Fruit fly (Drosophila melanogaster) whole organism, wandering third instar larva: Measurements from ENCODE around the gene Abd-B.

Experiments
- Dif ChIP-seq: fragments of 200-275, 200-300 bp; sonication (Bioruptor generic); optimal IDR thresholded peaks from 2 replicates; lab custom pipeline; 2018; ENCODE audit warnings: missing biosample characterization, missing genetic modification characterization; ENCODE audit not compliant: partially characterized antibody
- br ChIP-seq: fragments of 200-800 bp; sonication (Bioruptor generic); optimal IDR thresholded peaks from 2 replicates; lab custom pipeline; 2016; ENCODE audit warnings: missing biosample characterization, missing genetic modification characterization
- brk ChIP-seq: fragments of 200-800 bp; sonication (Bioruptor generic); optimal IDR thresholded peaks from 2 replicates; lab custom pipeline; 2016; ENCODE audit warnings: missing biosample characterization, mild to moderate bottlenecking, missing genetic modification characterization
- psq ChIP-seq: fragments of 200-800 bp; sonication (Bioruptor generic); optimal IDR thresholded peaks from 3 replicates; lab custom pipeline; 2017; ENCODE audit warnings: missing biosample characterization, mild to moderate bottlenecking, missing genetic modification characterization, moderate library complexity
- rgr ChIP-seq: fragments of 200-800 bp; sonication (Bioruptor generic); optimal IDR thresholded peaks from 3 replicates; lab custom pipeline; 2016; ENCODE audit warnings: missing biosample characterization, mild to moderate bottlenecking, missing genetic modification characterization

- TF ChIP-seq Dif (GFP tag; lab: Kevin White, UChicago) = no peak
- TF ChIP-seq psq (GFP tag; lab: Kevin White, UChicago) = no peak
- no peak for TF ChIP-seq br (GFP tag; lab: Kevin White, UChicago)
- no peak for TF ChIP-seq rgr (GFP tag; lab: Kevin White, UChicago)
- TF ChIP-seq brk = no peak
Observed at dm6 chr3R:16969361-16970355, 2.4 kb downstream of the Abd-B start.
